Worm (Caenorhabditis elegans) whole organism, L2 larva: Measurements from ENCODE around the gene pqn-79.

Experiments used
- gmeb-1 ChIP-seq: fragments of 150-350 bp; optimal IDR thresholded peaks from 2 replicates; lab custom pipeline; 2014; ENCODE audit warnings: missing biosample characterization, missing genetic modification characterization
- lsy-2 ChIP-seq, 2 experiments: fragments of 150-350 bp in 1 of 2; sonication (generic microtip) in 1 of 2; optimal IDR thresholded peaks; 2 replicates each; lab custom pipeline; 2014 to 2017; ENCODE audit warnings: missing biosample characterization in 2 of 2, missing genetic modification characterization in 2 of 2

ce11 chrIV:15631217-15631616, 35.8 kb downstream of the pqn-79 start, which contains the start of gene Y105C5A.9:
- TF ChIP-seq gmeb-1 (tag; lab: Kevin White, UChicago): no peak
- TF ChIP-seq lsy-2 (tag; optimal IDR thresholded peaks at IDR 0.05; lab: Kevin White, UChicago): no peak
